Fruit fly (Drosophila melanogaster) whole organism, embryonic: Measurements from ENCODE around the gene Dus1.

ENCODE experiments used
- Ada2b ChIP-seq: fragments of 200-800 bp; sonication (Bioruptor generic); IDR thresholded peaks from 2 replicates; pipeline ENCODE4 v1.3.6; 2022; ENCODE audit warnings: missing biosample characterization, missing genetic modification characterization
- Atf3 ChIP-seq: fragments of 200-800 bp; sonication (Bioruptor generic); optimal IDR thresholded peaks from 3 replicates; lab custom pipeline; 2016; ENCODE audit warnings: missing biosample characterization, missing genetic modification characterization
- CG1024 ChIP-seq: fragments of 200-800 bp; sonication (Bioruptor generic); IDR thresholded peaks from 2 replicates; pipeline ENCODE4 v1.3.6; 2022; ENCODE audit warnings: missing biosample characterization, missing genetic modification characterization
- CG10274 ChIP-seq: fragments of 200-800 bp; sonication (Bioruptor generic); optimal IDR thresholded peaks from 3 replicates; lab custom pipeline; 2017; ENCODE audit warnings: missing biosample characterization, mild to moderate bottlenecking, missing genetic modification characterization
- CG10462 ChIP-seq: fragments of 200-800 bp; sonication (Bioruptor generic); optimal IDR thresholded peaks from 2 replicates; lab custom pipeline; 2016; ENCODE audit warnings: missing biosample characterization, missing genetic modification characterization
- CG11723 ChIP-seq: fragments of 200-800 bp; sonication (Bioruptor generic); optimal IDR thresholded peaks from 2 replicates; lab custom pipeline; 2017; ENCODE audit warnings: missing biosample characterization, mild to moderate bottlenecking, missing genetic modification characterization
- CG12071 ChIP-seq: fragments of 200-800 bp; sonication (Bioruptor generic); optimal IDR thresholded peaks from 3 replicates; lab custom pipeline; 2018; ENCODE audit warnings: missing biosample characterization, mild to moderate bottlenecking, missing genetic modification characterization
- CG12391 ChIP-seq: fragments of 200-800 bp; sonication (Bioruptor generic); optimal IDR thresholded peaks from 3 replicates; lab custom pipeline; 2018; ENCODE audit warnings: missing biosample characterization, mild to moderate bottlenecking, missing genetic modification characterization, moderate library complexity
- CG14014 ChIP-seq: fragments of 200-800 bp; sonication (Bioruptor generic); IDR thresholded peaks from 2 replicates; pipeline ENCODE4 v1.3.6; 2022; ENCODE audit warnings: missing biosample characterization, missing genetic modification characterization
- CG16863 ChIP-seq: fragments of 200-800 bp; sonication (Bioruptor generic); optimal IDR thresholded peaks from 3 replicates; lab custom pipeline; 2016; ENCODE audit warnings: missing biosample characterization, missing genetic modification characterization
- CG17359 ChIP-seq: fragments of 200-800 bp; sonication (Bioruptor generic); optimal IDR thresholded peaks from 3 replicates; lab custom pipeline; 2018; ENCODE audit warnings: missing biosample characterization, mild to moderate bottlenecking, missing genetic modification characterization, moderate library complexity
- CG17568 ChIP-seq: fragments of 200-800 bp; sonication (Bioruptor generic); optimal IDR thresholded peaks from 2 replicates; lab custom pipeline; 2018; ENCODE audit warnings: missing biosample characterization, mild to moderate bottlenecking, missing genetic modification characterization, moderate library complexity
- CG2712 ChIP-seq: fragments of 200-800 bp; optimal IDR thresholded peaks from 3 replicates; lab custom pipeline; 2019; ENCODE audit warnings: missing biosample characterization, mild to moderate bottlenecking, missing genetic modification characterization, moderate library complexity
- CG3281 ChIP-seq: fragments of 200-800 bp; sonication (Bioruptor generic); optimal IDR thresholded peaks from 3 replicates; lab custom pipeline; 2017; ENCODE audit warnings: missing biosample characterization, mild to moderate bottlenecking, missing genetic modification characterization
- CG3838 ChIP-seq: fragments of 200-800 bp; sonication (Bioruptor generic); optimal IDR thresholded peaks from 3 replicates; lab custom pipeline; 2016; ENCODE audit warnings: missing biosample characterization, missing genetic modification characterization
- CG3995 ChIP-seq: fragments of 200-800 bp; sonication (Bioruptor generic); optimal IDR thresholded peaks from 3 replicates; lab custom pipeline; 2016; ENCODE audit warnings: missing biosample characterization, missing genetic modification characterization
- CG4424 ChIP-seq: fragments of 200-800 bp; sonication (Bioruptor generic); optimal IDR thresholded peaks from 3 replicates; lab custom pipeline; 2016; ENCODE audit warnings: missing biosample characterization, missing genetic modification characterization
- CG6175 ChIP-seq: fragments of 200-800 bp; sonication (Bioruptor generic); IDR thresholded peaks from 3 replicates; pipeline ENCODE4 v1.3.6; 2022; ENCODE audit warnings: missing biosample characterization, missing genetic modification characterization
- CG7271 ChIP-seq: fragments of 200-800 bp; sonication (Bioruptor generic); optimal IDR thresholded peaks from 2 replicates; lab custom pipeline; 2018; ENCODE audit warnings: missing biosample characterization, mild to moderate bottlenecking, missing genetic modification characterization, moderate library complexity
- CG7786 ChIP-seq: fragments of 200-800 bp; sonication (Bioruptor generic); optimal IDR thresholded peaks from 2 replicates; lab custom pipeline; 2016; ENCODE audit warnings: missing biosample characterization, missing genetic modification characterization
- CG9817 ChIP-seq: fragments of 200-800 bp; sonication (Bioruptor generic); optimal IDR thresholded peaks from 2 replicates; lab custom pipeline; 2018; ENCODE audit warnings: missing biosample characterization, mild to moderate bottlenecking, missing genetic modification characterization, moderate library complexity
- HHEX ChIP-seq: fragments of 200-800 bp; sonication (Bioruptor generic); optimal IDR thresholded peaks from 3 replicates; lab custom pipeline; 2017; ENCODE audit warnings: missing biosample characterization, mild to moderate bottlenecking, missing genetic modification characterization, missing genetic modification reagents
- HmgD ChIP-seq: fragments of 200-800 bp; sonication (Bioruptor generic); optimal IDR thresholded peaks from 3 replicates; lab custom pipeline; 2016; ENCODE audit warnings: missing biosample characterization, missing genetic modification characterization
- MTF-1 ChIP-seq: fragments of 200-800 bp; sonication (Bioruptor generic); optimal IDR thresholded peaks from 2 replicates; lab custom pipeline; 2018; ENCODE audit warnings: missing biosample characterization, mild to moderate bottlenecking, missing genetic modification characterization, borderline replicate concordance
- Med ChIP-seq: fragments of 200-800 bp; sonication (Bioruptor generic); peaks from one replicate; lab custom pipeline; 2016; ENCODE audit warnings: missing biosample characterization, missing genetic modification characterization, mild to moderate bottlenecking, inconsistent platforms, moderate library complexity
- Mrtf ChIP-seq: fragments of 200-800 bp; sonication (Bioruptor generic); IDR thresholded peaks from 3 replicates; pipeline ENCODE4 v1.3.6; 2022; ENCODE audit warnings: missing biosample characterization, missing genetic modification characterization
- Myb ChIP-seq: fragments of 200-800 bp; sonication (Bioruptor generic); optimal IDR thresholded peaks from 2 replicates; lab custom pipeline; 2016; ENCODE audit warnings: missing biosample characterization, missing genetic modification characterization
- NC2α ChIP-seq: fragments of 200-800 bp; sonication (Bioruptor generic); optimal IDR thresholded peaks from 2 replicates; lab custom pipeline; 2016; ENCODE audit warnings: missing biosample characterization, missing genetic modification characterization
- NfI ChIP-seq: fragments of 200-800 bp; sonication (Bioruptor generic); optimal IDR thresholded peaks from 3 replicates; lab custom pipeline; 2018; ENCODE audit warnings: missing biosample characterization, mild to moderate bottlenecking, missing genetic modification characterization, moderate library complexity
- Ptx1 ChIP-seq: fragments of 200-800 bp; sonication (Bioruptor generic); IDR thresholded peaks from 2 replicates; pipeline ENCODE4 v1.3.6; 2022; ENCODE audit warnings: missing biosample characterization, missing genetic modification characterization
- Six4 ChIP-seq: fragments of 200-800 bp; sonication (Bioruptor generic); optimal IDR thresholded peaks from 2 replicates; lab custom pipeline; 2016; ENCODE audit warnings: missing biosample characterization, missing genetic modification characterization
- Tbp ChIP-seq: fragments of >200 bp; optimal IDR thresholded peaks from 2 replicates; lab custom pipeline; 2018; ENCODE audit warnings: missing biosample characterization, missing genetic modification characterization
- abd-A ChIP-seq: fragments of 200-800 bp; sonication (Bioruptor generic); optimal IDR thresholded peaks from 3 replicates; lab custom pipeline; 2019; ENCODE audit warnings: missing biosample characterization, mild to moderate bottlenecking, missing genetic modification characterization, moderate library complexity
- ac ChIP-seq: fragments of 200-800 bp; sonication (Bioruptor generic); optimal IDR thresholded peaks from 3 replicates; lab custom pipeline; 2017; ENCODE audit warnings: missing biosample characterization, mild to moderate bottlenecking, missing genetic modification characterization
- ap ChIP-seq: fragments of 200-800 bp; sonication (Bioruptor generic); IDR thresholded peaks from 2 replicates; pipeline ENCODE4 v1.3.6; 2022; ENCODE audit warnings: missing biosample characterization, missing genetic modification characterization
- cato ChIP-seq: fragments of 200-800 bp; sonication (Bioruptor generic); optimal IDR thresholded peaks from 2 replicates; lab custom pipeline; 2016; ENCODE audit warnings: missing biosample characterization, missing genetic modification characterization, borderline replicate concordance
- chif ChIP-seq, 2 experiments: fragments of 200-800 bp; sonication (Bioruptor generic); optimal IDR thresholded peaks; 3 replicates each; lab custom pipeline; 2016; ENCODE audit warnings: missing biosample characterization in 2 of 2, missing genetic modification characterization in 2 of 2
- corto ChIP-seq: fragments of 200-800 bp; sonication (Bioruptor generic); optimal IDR thresholded peaks from 2 replicates; lab custom pipeline; 2016; ENCODE audit warnings: missing biosample characterization, mild to moderate bottlenecking, missing genetic modification characterization, moderate library complexity
- crc ChIP-seq: fragments of 200-800 bp; sonication (Bioruptor generic); optimal IDR thresholded peaks from 2 replicates; lab custom pipeline; 2016; ENCODE audit warnings: missing biosample characterization, missing genetic modification characterization
- fd102C ChIP-seq: fragments of 200-800 bp; sonication (Bioruptor generic); optimal IDR thresholded peaks from 2 replicates; lab custom pipeline; 2018; ENCODE audit warnings: missing biosample characterization, mild to moderate bottlenecking, missing genetic modification characterization, moderate library complexity
- fd96Cb ChIP-seq: fragments of 200-800 bp; sonication (Bioruptor generic); optimal IDR thresholded peaks from 2 replicates; lab custom pipeline; 2018; ENCODE audit warnings: missing biosample characterization, mild to moderate bottlenecking, missing genetic modification characterization, moderate library complexity
- hb ChIP-seq: fragments of 200-800 bp; sonication (Bioruptor generic); IDR thresholded peaks from 3 replicates; pipeline ENCODE4 v1.3.6; 2022; ENCODE audit warnings: missing biosample characterization, missing genetic modification characterization; ENCODE audit not compliant: partially characterized antibody
- mld ChIP-seq: fragments of 200-800 bp; sonication (Bioruptor generic); IDR thresholded peaks from 3 replicates; pipeline ENCODE4 v1.3.6; 2022; ENCODE audit warnings: missing biosample characterization, missing genetic modification characterization; ENCODE audit not compliant: partially characterized antibody
- pho ChIP-seq: fragments of 200-800 bp; sonication (Bioruptor generic); optimal IDR thresholded peaks from 2 replicates; lab custom pipeline; 2016; ENCODE audit warnings: missing biosample characterization, missing genetic modification characterization
- pita ChIP-seq: fragments of 200-800 bp; sonication (Bioruptor generic); optimal IDR thresholded peaks from 2 replicates; lab custom pipeline; 2017; ENCODE audit warnings: missing biosample characterization, mild to moderate bottlenecking, missing genetic modification characterization
- repo ChIP-seq: fragments of 200-800 bp; sonication (Bioruptor generic); optimal IDR thresholded peaks from 2 replicates; lab custom pipeline; 2016; ENCODE audit warnings: missing biosample characterization, missing genetic modification characterization
- shn ChIP-seq: fragments of 200-800 bp; sonication (Bioruptor generic); optimal IDR thresholded peaks from 3 replicates; lab custom pipeline; 2016; ENCODE audit warnings: missing biosample characterization, missing genetic modification characterization
- slp2 ChIP-seq: fragments of 200-800 bp; sonication (Bioruptor generic); optimal IDR thresholded peaks from 2 replicates; lab custom pipeline; 2016; ENCODE audit warnings: missing biosample characterization, missing genetic modification characterization
- sna ChIP-seq: fragments of 200-800 bp; sonication (Bioruptor generic); IDR thresholded peaks from 2 replicates; pipeline ENCODE4 v1.3.6; 2022; ENCODE audit warnings: missing biosample characterization, missing genetic modification characterization; ENCODE audit not compliant: partially characterized antibody
- unc-4 ChIP-seq: fragments of 200-800 bp; sonication (Bioruptor generic); IDR thresholded peaks from 2 replicates; pipeline ENCODE4 v1.3.6; 2022; ENCODE audit warnings: missing biosample characterization, missing genetic modification characterization; ENCODE audit not compliant: partially characterized antibody

Dus1 gene

dm6 chr2L:223867-224598 is 47.5 kb downstream of the Dus1 start (continued):
- TF ChIP-seq CG9817 (no peak), CG7271 (no peak), NfI (GFP tag; lab: Kevin White, UChicago) (no peak), pho (GFP tag; lab: Kevin White, UChicago) (no peak), CG11723 (GFP tag; lab: Kevin White, UChicago) (no peak), Mrtf (GFP tag; lab: Robert Waterston, UW) (no peak), CG7786 (GFP tag; lab: Kevin White, UChicago) (no peak), Ptx1 (GFP tag; lab: Robert Waterston, UW) (no peak), CG10274 (no peak), CG1024 (GFP tag; lab: Robert Waterston, UW) (no peak), ap (GFP tag; lab: Robert Waterston, UW) (no peak), hb (GFP tag; lab: Robert Waterston, UW) (no peak), Six4 (GFP tag; lab: Kevin White, UChicago) (no peak), corto (GFP tag; lab: Kevin White, UChicago) (no peak), chif (GFP tag; optimal IDR thresholded peaks at IDR 0.05; lab: Kevin White, UChicago) (no peak), Myb (GFP tag; lab: Kevin White, UChicago) (no peak), Med (GFP tag; lab: Kevin White, UChicago) (peak; percentile 48), CG3838 (GFP tag; lab: Kevin White, UChicago) (no peak), CG17568 (GFP tag; lab: Kevin White, UChicago) (no peak), slp2 (no peak), fd102C (GFP tag; lab: Kevin White, UChicago) (no peak), CG3281 (GFP tag; lab: Kevin White, UChicago) (no peak), Ada2b (GFP tag; lab: Robert Waterston, UW) (no peak), CG12391 (tag; lab: Kevin White, UChicago) (no peak), Atf3 (GFP tag; lab: Kevin White, UChicago) (no peak), mld (GFP tag; lab: Robert Waterston, UW) (no peak), crc (GFP tag; lab: Kevin White, UChicago) (no peak), CG14014 (GFP tag; lab: Robert Waterston, UW) (no peak), CG4424 (GFP tag; lab: Kevin White, UChicago) (no peak), shn (GFP tag; lab: Kevin White, UChicago) (no peak), cato (GFP tag; lab: Kevin White, UChicago) (no peak), ac (GFP tag; lab: Kevin White, UChicago) (no peak), CG2712 (tag; lab: Kevin White, UChicago) (no peak), abd-A (tag; lab: Kevin White, UChicago) (peak; percentile 46), CG10462 (no peak), HHEX (GFP tag; lab: Kevin White, UChicago) (no peak), MTF-1 (GFP tag; lab: Kevin White, UChicago) (no peak), CG16863 (GFP tag; lab: Kevin White, UChicago) (no peak), HmgD (GFP tag; lab: Kevin White, UChicago) (no peak), CG3995 (GFP tag; lab: Kevin White, UChicago) (no peak), sna (GFP tag; lab: Robert Waterston, UW) (0 out of 2 replicates have a peak, but pooled peaks have one; percentile 19), CG17359 (tag; lab: Kevin White, UChicago) (no peak), NC2α (GFP tag; lab: Kevin White, UChicago) (no peak), CG12071 (GFP tag; lab: Kevin White, UChicago) (no peak), Tbp (GFP tag; lab: Kevin White, UChicago) (no peak), pita (no peak), repo (GFP tag; lab: Kevin White, UChicago) (no peak), CG6175 (GFP tag; lab: Robert Waterston, UW) (peak; percentile 72; the same call in 2 of the 3 replicates), fd96Cb (tag; lab: Kevin White, UChicago) (no peak), unc-4 (GFP tag; lab: Robert Waterston, UW) (no peak)
